Worm (Caenorhabditis elegans): ENCODE data around the gene C05D11.5.

C05D11.5 gene

ce11 chrIII:6422721-6423120 is 10.9 kb upstream of the C05D11.5 start:
- TF ChIP-seq cog-1 (tag; optimal IDR thresholded peaks at IDR 0.05) (no peak), tab-1 (GFP tag; IDR thresholded peaks at IDR 0.05) (no peak), ref-1 (GFP tag; conservative IDR thresholded peaks at IDR 0.05) (no peak), klf-2 (GFP tag; conservative IDR thresholded peaks at IDR 0.05) (no peak), med-1 (GFP tag; optimal IDR thresholded peaks at IDR 0.05; ENCODE audit: insufficient read depth) (no peak), ztf-23 (GFP tag; IDR thresholded peaks at IDR 0.05) (no peak), flt-1 (GFP tag; IDR thresholded peaks at IDR 0.05) (no peak), ztf-29 (GFP tag; IDR thresholded peaks at IDR 0.05) (no peak), T22C8.4 (GFP tag; IDR thresholded peaks at IDR 0.05) (no peak)

- TF ChIP-seq ztf-23 (GFP tag; IDR thresholded peaks at IDR 0.05) (no peak), tab-1 (GFP tag; IDR thresholded peaks at IDR 0.05) (no peak), ref-1 (GFP tag; conservative IDR thresholded peaks at IDR 0.05) (no peak), klf-2 (GFP tag; conservative IDR thresholded peaks at IDR 0.05) (no peak), med-1 (GFP tag; optimal IDR thresholded peaks at IDR 0.05; ENCODE audit: insufficient read depth) (no peak), ztf-29 (GFP tag; IDR thresholded peaks at IDR 0.05) (no peak), cog-1 (tag; optimal IDR thresholded peaks at IDR 0.05) (no peak), flt-1 (GFP tag; IDR thresholded peaks at IDR 0.05) (no peak), T22C8.4 (GFP tag; IDR thresholded peaks at IDR 0.05) (no peak)
Observed at ce11 chrIII:6421973-6422511, 10.2 kb upstream of the C05D11.5 start.

DNA sequence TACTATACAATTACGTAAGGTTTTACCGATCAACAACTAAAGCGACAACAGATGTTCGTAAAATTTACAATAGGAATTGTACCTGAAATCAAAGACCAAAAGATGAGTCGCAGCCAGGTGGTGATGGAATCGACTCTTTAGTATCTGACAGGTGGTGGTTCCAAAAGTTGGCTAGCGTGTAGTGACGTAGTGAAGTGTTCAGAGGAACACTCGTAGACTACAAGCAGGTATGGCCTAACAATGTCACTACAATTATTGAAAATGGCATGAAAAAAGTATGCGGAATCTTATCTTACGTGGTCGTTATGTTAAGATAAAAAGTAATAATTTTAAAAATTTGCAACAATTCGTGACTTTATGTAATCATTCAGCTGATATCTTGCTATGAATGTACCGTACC is 9.7 kb upstream of the C05D11.5 start:
- TF ChIP-seq med-1 (GFP tag; optimal IDR thresholded peaks at IDR 0.05; ENCODE audit: insufficient read depth): no peak
- TF ChIP-seq ref-1 (GFP tag; conservative IDR thresholded peaks at IDR 0.05): no peak
- TF ChIP-seq T22C8.4 (GFP tag; IDR thresholded peaks at IDR 0.05): no peak
- TF ChIP-seq ztf-29 (GFP tag; IDR thresholded peaks at IDR 0.05): no peak
- TF ChIP-seq cog-1 (tag; optimal IDR thresholded peaks at IDR 0.05): no peak
- no peak for TF ChIP-seq klf-2 (GFP tag; conservative IDR thresholded peaks at IDR 0.05)
- no peak for TF ChIP-seq tab-1 (GFP tag; IDR thresholded peaks at IDR 0.05)

ce11 chrIII:6420995-6421404 is 9.2 kb upstream of the C05D11.5 start:
- TF ChIP-seq ref-1 (GFP tag; conservative IDR thresholded peaks at IDR 0.05) (no peak), cog-1 (tag; optimal IDR thresholded peaks at IDR 0.05) (peak; percentile 33), med-1 (GFP tag; optimal IDR thresholded peaks at IDR 0.05; ENCODE audit: insufficient read depth) (no peak), flt-1 (GFP tag; IDR thresholded peaks at IDR 0.05) (0 out of 2 replicates have a peak, but pooled peaks have one; percentile 8), ztf-29 (GFP tag; IDR thresholded peaks at IDR 0.05) (peak; percentile 39; the same call in 1 of the 2 replicates)

DNA sequence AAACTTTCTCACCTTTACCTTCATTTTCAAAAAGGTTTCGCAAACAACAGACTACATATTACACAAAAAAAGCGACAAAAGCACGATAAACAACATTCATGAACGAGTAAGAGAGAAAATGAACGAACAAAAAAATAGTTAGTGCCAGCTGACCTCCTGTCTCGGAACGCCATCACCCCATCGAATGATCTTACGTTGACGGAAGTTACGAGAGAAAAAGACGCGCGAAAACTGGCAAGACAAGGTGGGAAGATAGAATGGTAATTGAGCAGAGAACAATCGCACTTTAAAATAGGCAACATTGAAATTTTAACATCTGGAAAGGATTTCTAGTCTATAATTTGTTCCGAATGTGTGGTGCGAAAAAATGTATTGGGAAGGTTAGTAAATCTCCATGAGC is 8.4 kb upstream of the C05D11.5 start:
- no peak for TF ChIP-seq klf-2 (GFP tag; conservative IDR thresholded peaks at IDR 0.05)
- no peak for TF ChIP-seq ref-1 (GFP tag; conservative IDR thresholded peaks at IDR 0.05)
- TF ChIP-seq ztf-23 (GFP tag; IDR thresholded peaks at IDR 0.05): no peak
- no peak for TF ChIP-seq med-1 (GFP tag; optimal IDR thresholded peaks at IDR 0.05; ENCODE audit: insufficient read depth)
- TF ChIP-seq cog-1 (tag; optimal IDR thresholded peaks at IDR 0.05): no peak
- TF ChIP-seq T22C8.4 (GFP tag; IDR thresholded peaks at IDR 0.05): no peak
- no peak for TF ChIP-seq tab-1 (GFP tag; IDR thresholded peaks at IDR 0.05)
- no peak for TF ChIP-seq ztf-29 (GFP tag; IDR thresholded peaks at IDR 0.05)
- no peak for TF ChIP-seq flt-1 (GFP tag; IDR thresholded peaks at IDR 0.05)

DNA sequence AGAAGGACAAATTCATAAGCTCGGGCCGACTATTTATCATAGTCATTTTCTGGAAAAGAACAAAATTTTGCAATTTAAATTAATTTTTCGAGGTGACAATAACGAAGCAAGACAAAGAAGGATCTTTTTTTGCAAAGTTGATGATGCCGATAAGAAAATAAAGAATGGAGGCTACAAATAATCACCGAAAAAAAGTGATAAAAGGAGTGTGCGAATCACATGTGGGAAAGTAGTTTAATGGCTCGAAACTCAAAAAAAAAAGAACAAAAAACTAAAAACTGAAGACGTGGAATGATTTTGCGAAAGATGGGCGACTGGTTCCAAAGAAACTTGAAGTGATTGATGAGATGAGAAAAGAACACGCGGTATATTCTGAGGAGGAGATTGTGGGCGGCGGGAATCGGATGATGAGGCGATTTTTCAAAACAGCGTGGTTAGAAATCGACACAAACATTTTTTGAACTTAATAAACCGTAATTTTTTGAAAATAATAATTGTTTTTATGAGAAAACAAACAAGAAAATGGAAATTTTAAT is 7.7 kb upstream of the C05D11.5 start, which contains the start of gene atgl-1:
Gene atgl-1, minus strand, starts transcription at position 51 of the 536 bp plus-strand sequence.
- no peak for TF ChIP-seq ztf-29 (GFP tag; IDR thresholded peaks at IDR 0.05)
- no peak for TF ChIP-seq klf-2 (GFP tag; conservative IDR thresholded peaks at IDR 0.05)
- no peak for TF ChIP-seq flt-1 (GFP tag; IDR thresholded peaks at IDR 0.05)
- no peak for TF ChIP-seq ref-1 (GFP tag; conservative IDR thresholded peaks at IDR 0.05)
- no peak for TF ChIP-seq T22C8.4 (GFP tag; IDR thresholded peaks at IDR 0.05)
- TF ChIP-seq cog-1 (tag; optimal IDR thresholded peaks at IDR 0.05): no peak
- TF ChIP-seq med-1 (GFP tag; optimal IDR thresholded peaks at IDR 0.05; ENCODE audit: insufficient read depth): no peak
- no peak for TF ChIP-seq ztf-23 (GFP tag; IDR thresholded peaks at IDR 0.05)
- TF ChIP-seq tab-1 (GFP tag; IDR thresholded peaks at IDR 0.05): no peak

DNA sequence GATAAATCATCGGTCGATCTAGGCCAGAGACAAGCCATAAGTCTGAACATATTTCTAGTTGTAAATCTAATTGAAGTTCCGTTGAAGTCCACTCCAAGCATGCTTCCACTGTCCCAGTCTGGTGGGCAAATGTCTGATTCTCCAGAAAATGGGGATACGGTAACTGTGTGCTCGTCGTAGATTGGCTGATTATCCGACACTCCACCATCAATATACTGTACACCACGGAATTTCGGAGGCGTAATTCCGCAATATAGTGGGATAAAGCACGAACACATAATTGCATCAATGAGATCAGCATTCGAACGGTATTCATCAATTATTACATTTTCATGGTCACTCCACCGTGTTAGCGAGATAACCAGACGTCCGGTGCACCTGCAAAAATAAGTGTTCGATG is 6.4 kb upstream of the C05D11.5 start:
- no peak for TF ChIP-seq flt-1 (GFP tag; IDR thresholded peaks at IDR 0.05)
- no peak for TF ChIP-seq T22C8.4 (GFP tag; IDR thresholded peaks at IDR 0.05)
- no peak for TF ChIP-seq ztf-29 (GFP tag; IDR thresholded peaks at IDR 0.05)

DNA sequence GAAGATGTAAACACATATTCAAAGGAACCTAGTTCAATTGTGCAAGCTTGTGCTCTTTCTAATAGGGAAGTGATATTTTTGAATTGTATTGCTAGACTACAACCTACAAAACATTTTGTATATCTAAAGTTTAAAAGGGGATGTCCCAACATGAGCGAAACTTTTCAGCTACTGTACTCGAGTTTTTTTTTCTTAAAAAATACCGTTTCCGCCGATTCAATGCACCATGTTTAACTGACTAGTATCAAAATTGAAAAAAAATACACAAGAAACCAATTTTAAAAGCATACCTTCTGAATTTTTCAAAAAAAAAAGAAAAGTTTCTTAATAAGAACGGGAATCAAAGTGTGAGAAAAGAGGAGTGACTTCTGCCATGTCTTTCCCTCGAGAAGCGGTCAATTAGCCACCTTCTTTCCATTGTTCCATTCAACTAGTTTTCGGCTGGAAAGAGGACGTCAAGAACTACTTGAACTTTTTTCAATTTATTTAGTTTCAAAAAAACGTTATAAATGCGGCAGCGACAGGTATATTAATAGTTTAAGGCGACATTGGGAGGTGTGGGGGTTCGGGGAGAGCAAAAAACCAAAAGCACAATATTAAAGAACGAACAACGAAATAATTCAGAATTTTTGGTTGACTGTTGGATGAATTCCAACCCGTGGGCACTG is 3.6 kb upstream of the C05D11.5 start, which contains the start of gene nas-4:
Gene nas-4, minus strand, starts transcription at position 351 of the 668 bp plus-strand sequence.
- TF ChIP-seq tab-1 (GFP tag; IDR thresholded peaks at IDR 0.05): no peak
- TF ChIP-seq ztf-29 (GFP tag; IDR thresholded peaks at IDR 0.05): no peak
- no peak for TF ChIP-seq med-1 (GFP tag; optimal IDR thresholded peaks at IDR 0.05; ENCODE audit: insufficient read depth)

ce11 chrIII:6411430-6411829 is 384 bp downstream of the C05D11.5 start:
- no peak for TF ChIP-seq med-1 (GFP tag; optimal IDR thresholded peaks at IDR 0.05; ENCODE audit: insufficient read depth)
- TF ChIP-seq ref-1 (GFP tag; conservative IDR thresholded peaks at IDR 0.05): no peak
- no peak for TF ChIP-seq ztf-23 (GFP tag; IDR thresholded peaks at IDR 0.05)
- no peak for TF ChIP-seq flt-1 (GFP tag; IDR thresholded peaks at IDR 0.05)

DNA sequence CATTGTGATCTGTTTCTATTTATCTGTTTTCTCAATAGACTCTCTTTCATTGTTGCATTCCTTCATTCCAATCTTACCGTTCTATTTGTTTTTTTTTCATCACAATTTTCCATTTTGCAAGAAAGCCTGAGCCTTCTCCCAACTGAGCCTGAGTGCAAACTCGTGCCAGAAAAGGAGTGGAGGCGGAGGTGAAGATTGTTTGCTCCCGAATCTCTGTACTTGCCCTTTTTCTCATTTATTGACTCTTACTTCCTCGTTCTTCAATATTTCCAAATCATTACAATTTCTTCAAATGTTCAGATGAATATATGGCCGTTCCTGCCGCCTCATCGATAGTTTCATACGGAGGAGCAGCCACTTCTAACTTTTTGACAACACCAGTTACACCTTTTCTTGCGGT is 5.0 kb downstream of the C05D11.5 start, which contains the start of gene let-756:
Gene let-756, plus strand, starts transcription at position 301 of the 400 bp plus-strand sequence.
- no peak for TF ChIP-seq flt-1 (GFP tag; IDR thresholded peaks at IDR 0.05)
- no peak for TF ChIP-seq T22C8.4 (GFP tag; IDR thresholded peaks at IDR 0.05)
- no peak for TF ChIP-seq ztf-23 (GFP tag; IDR thresholded peaks at IDR 0.05)
- no peak for TF ChIP-seq ref-1 (GFP tag; conservative IDR thresholded peaks at IDR 0.05)
- no peak for TF ChIP-seq med-1 (GFP tag; optimal IDR thresholded peaks at IDR 0.05; ENCODE audit: insufficient read depth)
- TF ChIP-seq cog-1 (tag; optimal IDR thresholded peaks at IDR 0.05): no peak
- TF ChIP-seq ztf-29 (GFP tag; IDR thresholded peaks at IDR 0.05): no peak
- TF ChIP-seq tab-1 (GFP tag; IDR thresholded peaks at IDR 0.05): no peak
- TF ChIP-seq klf-2 (GFP tag; conservative IDR thresholded peaks at IDR 0.05): no peak
